Fruit fly (Drosophila melanogaster) whole organism, embryonic: ENCODE data around the gene CG32487.

ENCODE experiments used
- Elba2 ChIP-seq: fragments of 200-800 bp; sonication (Bioruptor generic); optimal IDR thresholded peaks from 3 replicates; lab custom pipeline; 2016; ENCODE audit warnings: missing biosample characterization, missing genetic modification characterization
- Hr39 ChIP-seq: fragments of >200 bp; optimal IDR thresholded peaks from 2 replicates; lab custom pipeline; 2017
- cas ChIP-seq: fragments of 200-800 bp; sonication (Bioruptor generic); IDR thresholded peaks from 2 replicates; pipeline ENCODE4 v1.3.6; 2022; ENCODE audit warnings: missing biosample characterization, missing genetic modification characterization
- dimm ChIP-seq: fragments of 200-800 bp; sonication (Bioruptor generic); IDR thresholded peaks from 2 replicates; pipeline ENCODE4 v1.3.6; 2022; ENCODE audit warnings: missing biosample characterization, missing genetic modification characterization
- gsb ChIP-seq: fragments of 200-800 bp; sonication (Bioruptor generic); IDR thresholded peaks from 2 replicates; pipeline ENCODE4 v1.3.6; 2022; ENCODE audit warnings: missing biosample characterization, missing genetic modification characterization
- psq ChIP-seq: fragments of 200-800 bp; sonication (Bioruptor generic); optimal IDR thresholded peaks from 2 replicates; lab custom pipeline; 2017; ENCODE audit warnings: missing biosample characterization, missing genetic modification characterization

DNA sequence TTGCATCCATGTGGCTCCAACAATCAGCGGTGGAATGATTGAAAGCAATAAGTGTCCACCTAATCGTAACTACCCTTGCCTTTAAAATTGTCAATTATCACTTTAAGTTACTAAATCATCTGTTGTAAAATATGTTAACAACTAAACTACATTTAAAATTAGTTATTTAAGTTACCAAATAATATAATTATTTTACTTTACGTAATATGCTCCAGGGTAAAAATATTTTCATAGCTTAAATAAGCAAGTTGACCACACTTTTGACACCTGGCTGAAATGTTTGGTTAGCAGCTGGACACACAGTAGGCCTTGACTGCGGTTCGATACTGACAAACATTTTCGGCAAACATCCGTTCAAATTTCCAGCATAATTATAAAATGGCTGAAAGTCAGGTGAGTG lies 22.2 kb downstream of the CG32487 start, which contains the start of gene CG2113:
- TF ChIP-seq psq (GFP tag; lab: Kevin White, UChicago) = no peak
- no peak for TF ChIP-seq Hr39 (lab: Kevin White, UChicago)
- no peak for TF ChIP-seq Elba2
- TF ChIP-seq cas = no peak
- TF ChIP-seq gsb = no peak
- no peak for TF ChIP-seq dimm (GFP tag; lab: Robert Waterston, UW)
